Worm (Caenorhabditis elegans): ENCODE data around the gene W08F4.13.

The W08F4.13 gene

ce11 chrII:556185-556584 is 28.4 kb upstream of the W08F4.13 start, which contains the start of the genes C09E8.1 and C09E8.6:
Gene C09E8.1, plus strand, starts transcription at chrII:556485.
Gene C09E8.6, plus strand, starts transcription at chrII:556497.
- TF ChIP-seq ceh-20 (GFP tag; IDR thresholded peaks at IDR 0.05), result no peak
- TF ChIP-seq saeg-2 (GFP tag; IDR thresholded peaks at IDR 0.05), result no peak
- peak in 1 of 2 experiments; percentile 6 for TF ChIP-seq unc-62 (GFP tag; optimal IDR thresholded peaks at IDR 0.05 in 1 of 2)
- TF ChIP-seq unc-62 (tag; optimal IDR thresholded peaks at IDR 0.05), result no peak

ce11 chrII:568776-569175 is 15.8 kb upstream of the W08F4.13 start, which contains the start of gene W08F4.5:
Gene W08F4.5, minus strand, starts transcription at chrII:568876.
- no peak for TF ChIP-seq nhr-237 (tag; optimal IDR thresholded peaks at IDR 0.05)
- TF ChIP-seq nhr-77 (tag; optimal IDR thresholded peaks at IDR 0.05), result no peak
- TF ChIP-seq nhr-102 (tag; optimal IDR thresholded peaks at IDR 0.05), result peak; percentile 10
- TF ChIP-seq mdl-1 (tag; optimal IDR thresholded peaks at IDR 0.05), result no peak
- no peak for TF ChIP-seq lin-29 (GFP tag; IDR thresholded peaks at IDR 0.05)
- TF ChIP-seq lin-38 (GFP tag; IDR thresholded peaks at IDR 0.05), result no peak

DNA sequence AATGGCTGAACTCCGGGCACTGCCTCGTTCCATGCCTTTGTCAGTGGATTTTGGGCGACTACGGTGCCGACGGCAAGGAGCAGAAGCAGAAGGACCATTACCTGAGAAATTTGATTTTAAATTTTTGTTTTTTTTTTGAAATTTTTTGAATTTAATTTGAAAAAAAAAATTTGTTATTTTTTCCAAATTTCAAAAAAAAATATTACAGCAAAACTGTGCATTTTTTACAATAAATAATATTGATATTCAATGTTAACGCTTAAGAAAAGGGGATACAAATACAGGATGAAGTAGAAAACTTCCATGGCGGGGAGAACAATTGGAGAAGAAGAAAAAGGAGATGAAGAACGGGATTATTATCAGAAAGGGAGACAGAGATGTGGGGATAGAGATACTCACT is 12.6 kb upstream of the W08F4.13 start, which contains the start of gene mlt-8:
mlt-8 (minus strand) TSS at position 101 of the 400 bp plus-strand sequence.
- TF ChIP-seq set-16 (GFP tag; IDR thresholded peaks at IDR 0.05), result peak; percentile 7; the same call in 1 of the 2 replicates
- no peak for TF ChIP-seq ctbp-1 (GFP tag; IDR thresholded peaks at IDR 0.05)

- TF ChIP-seq unc-62 (GFP tag; optimal IDR thresholded peaks at IDR 0.05 in 1 of 2) (peak in 1 of 2 experiments; percentile 46), unc-62 (tag; optimal IDR thresholded peaks at IDR 0.05) (no peak), nhr-102 (tag; optimal IDR thresholded peaks at IDR 0.05) (no peak), aha-1 (tag) (peak; percentile 75), spr-1 (tag; optimal IDR thresholded peaks at IDR 0.05) (no peak), dve-1 (tag; optimal IDR thresholded peaks at IDR 0.05; ENCODE audit: insufficient read depth) (no peak), dmd-8 (GFP tag; IDR thresholded peaks at IDR 0.05) (no peak), nhr-237 (tag; optimal IDR thresholded peaks at IDR 0.05) (no peak), mdt-29 (GFP tag; IDR thresholded peaks at IDR 0.05) (no peak), R02D3.7 (tag; optimal IDR thresholded peaks at IDR 0.05) (no peak), set-16 (GFP tag; IDR thresholded peaks at IDR 0.05) (no peak), arid-1 (GFP tag; conservative IDR thresholded peaks at IDR 0.05) (no peak), ceh-82 (tag; optimal IDR thresholded peaks at IDR 0.05) (no peak), F44E2.7 (GFP tag; IDR thresholded peaks at IDR 0.05) (no peak)
These were observed 10.5 kb upstream of the W08F4.13 start for ce11 chrII:574064-574463.

- TF ChIP-seq lin-38 (GFP tag; IDR thresholded peaks at IDR 0.05) (peak; percentile 52), dmd-9 (GFP tag; IDR thresholded peaks at IDR 0.05) (no peak), ceh-32 (tag; optimal IDR thresholded peaks at IDR 0.05; ENCODE audit: poor library complexity) (no peak), daf-16 (GFP tag; optimal IDR thresholded peaks at IDR 0.05) (no peak), daf-16 (tag; optimal IDR thresholded peaks at IDR 0.05) (peak; percentile 0)
These were observed 7.0 kb upstream of the W08F4.13 start, which contains the start of gene W08F4.7 for ce11 chrII:577632-578031. Gene W08F4.7, minus strand, starts transcription at chrII:577732.

DNA sequence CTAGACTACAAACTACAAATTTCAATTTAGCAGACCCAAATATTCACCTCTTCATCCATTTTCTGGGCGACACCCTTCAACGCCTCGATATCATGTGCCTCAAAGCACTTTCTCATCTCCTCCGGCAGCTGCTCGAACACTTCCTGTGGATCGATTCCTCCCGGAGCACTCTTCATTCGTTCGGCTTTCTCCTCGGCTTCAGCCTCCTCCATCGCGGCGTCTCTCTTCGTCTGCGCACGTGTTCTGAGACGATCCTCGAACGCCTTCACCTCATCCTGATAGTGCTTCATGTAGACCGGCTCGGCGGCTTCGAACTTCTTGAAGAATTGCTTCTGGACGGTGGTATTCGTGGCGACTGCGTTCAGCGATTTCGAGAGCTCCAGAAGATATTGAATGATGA is 5.8 kb upstream of the W08F4.13 start:
- 0 out of 2 replicates have a peak, but pooled peaks have one; percentile 26 for TF ChIP-seq dmd-9 (GFP tag; IDR thresholded peaks at IDR 0.05)
- 0 out of 2 replicates have a peak, but pooled peaks have one; percentile 2 for TF ChIP-seq lin-38 (GFP tag; IDR thresholded peaks at IDR 0.05)
- peak; percentile 77 for TF ChIP-seq set-16 (GFP tag; IDR thresholded peaks at IDR 0.05)
- TF ChIP-seq dmd-8 (GFP tag; IDR thresholded peaks at IDR 0.05), result no peak

- TF ChIP-seq lim-7 (GFP tag; IDR thresholded peaks at IDR 0.05), result no peak
- no peak for TF ChIP-seq ceh-32 (tag; optimal IDR thresholded peaks at IDR 0.05; ENCODE audit: poor library complexity)
- no peak for TF ChIP-seq pqm-1 (tag; optimal IDR thresholded peaks at IDR 0.05)
- TF ChIP-seq set-16 (GFP tag; IDR thresholded peaks at IDR 0.05), result no peak
- TF ChIP-seq gei-8 (GFP tag; optimal IDR thresholded peaks at IDR 0.05), result no peak
- TF ChIP-seq arid-1 (GFP tag; conservative IDR thresholded peaks at IDR 0.05), result no peak
- peak; percentile 60 for TF ChIP-seq lin-38 (GFP tag; IDR thresholded peaks at IDR 0.05)
- no peak for TF ChIP-seq snpc-4 (tag; optimal IDR thresholded peaks at IDR 0.05)
- no peak for TF ChIP-seq nhr-76 (tag; optimal IDR thresholded peaks at IDR 0.05)
- no peak for TF ChIP-seq nhr-41 (GFP tag; IDR thresholded peaks at IDR 0.05)
- TF ChIP-seq dmd-6 (GFP tag; IDR thresholded peaks at IDR 0.05), result no peak
- no peak for TF ChIP-seq D1046.2 (GFP tag; IDR thresholded peaks at IDR 0.05)
- TF ChIP-seq mes-2 (tag; optimal IDR thresholded peaks at IDR 0.05; ENCODE audit: poor library complexity, severe bottlenecking), result peak; percentile 51
- TF ChIP-seq nhr-102 (tag; optimal IDR thresholded peaks at IDR 0.05), result no peak
- TF ChIP-seq dmd-8 (GFP tag; IDR thresholded peaks at IDR 0.05), result no peak
- TF ChIP-seq tra-1 (GFP tag; IDR thresholded peaks at IDR 0.05), result no peak
- TF ChIP-seq vab-7 (GFP tag; IDR thresholded peaks at IDR 0.05), result no peak
- TF ChIP-seq mep-1 (tag; optimal IDR thresholded peaks at IDR 0.05), result no peak
- TF ChIP-seq ces-1 (GFP tag; optimal IDR thresholded peaks at IDR 0.05), result no peak
These were observed 4.4 kb upstream of the W08F4.13 start, which contains the start of the genes cdc-37 and W08F4.3 for ce11 chrII:580189-580643. Gene cdc-37, minus strand, starts transcription at chrII:580593. Gene W08F4.3, plus strand, starts transcription at chrII:580602.
